Worm (Caenorhabditis elegans) whole organism, late embryonic: ENCODE measurements around the gene K02E2.1.

Experiments
- T23F11.4 ChIP-seq: fragments of 200-800 bp; sonication (Bioruptor generic); optimal IDR thresholded peaks from 2 replicates; lab custom pipeline; 2018; ENCODE audit warnings: mild to moderate bottlenecking, missing genetic modification characterization, missing compliant biosample characterization
- ahr-1 ChIP-seq: sonication (generic microtip); optimal IDR thresholded peaks from 2 replicates; lab custom pipeline; 2016; ENCODE audit warnings: missing genetic modification characterization, missing compliant biosample characterization
- ama-1 ChIP-seq: fragments of 150-350 bp; optimal IDR thresholded peaks from 2 replicates; lab custom pipeline; 2014
- che-1 ChIP-seq: sonication (generic microtip); optimal IDR thresholded peaks from 2 replicates; lab custom pipeline; 2016; ENCODE audit warnings: mild to moderate bottlenecking, missing genetic modification characterization, missing compliant biosample characterization
- elt-4 ChIP-seq: sonication (generic microtip); optimal IDR thresholded peaks from 2 replicates; lab custom pipeline; 2016; ENCODE audit warnings: missing genetic modification characterization, missing compliant biosample characterization
- fax-1 ChIP-seq: sonication (generic microtip); optimal IDR thresholded peaks from 2 replicates; lab custom pipeline; 2016; ENCODE audit warnings: missing genotype, missing genetic modification characterization, missing compliant biosample characterization
- hlh-8 ChIP-seq: sonication (generic microtip); optimal IDR thresholded peaks from 2 replicates; lab custom pipeline; 2016; ENCODE audit warnings: missing genotype, missing genetic modification characterization, missing compliant biosample characterization
- nhr-11 ChIP-seq: fragments of 150-350 bp; optimal IDR thresholded peaks from 2 replicates; lab custom pipeline; 2014; ENCODE audit warnings: missing biosample characterization, missing genetic modification characterization
- nhr-232 ChIP-seq: sonication (generic microtip); optimal IDR thresholded peaks from 2 replicates; lab custom pipeline; 2016; ENCODE audit warnings: missing genetic modification characterization, missing compliant biosample characterization
- pat-9 ChIP-seq: fragments of 200-800 bp; sonication (Bioruptor generic); optimal IDR thresholded peaks from 2 replicates; lab custom pipeline; 2018; ENCODE audit warnings: mild to moderate bottlenecking, missing genetic modification characterization, moderate library complexity, missing compliant biosample characterization
- pqm-1 ChIP-seq: sonication (generic microtip); optimal IDR thresholded peaks from 2 replicates; lab custom pipeline; 2016; ENCODE audit warnings: missing genetic modification characterization, missing compliant biosample characterization
- sox-4 ChIP-seq: sonication (generic microtip); optimal IDR thresholded peaks from 2 replicates; lab custom pipeline; 2017; ENCODE audit warnings: mild to moderate bottlenecking, missing genetic modification characterization, inconsistent platforms, missing compliant biosample characterization
- tbx-2 ChIP-seq: sonication (generic microtip); optimal IDR thresholded peaks from 2 replicates; lab custom pipeline; 2016; ENCODE audit warnings: missing genetic modification characterization, missing compliant biosample characterization

DNA sequence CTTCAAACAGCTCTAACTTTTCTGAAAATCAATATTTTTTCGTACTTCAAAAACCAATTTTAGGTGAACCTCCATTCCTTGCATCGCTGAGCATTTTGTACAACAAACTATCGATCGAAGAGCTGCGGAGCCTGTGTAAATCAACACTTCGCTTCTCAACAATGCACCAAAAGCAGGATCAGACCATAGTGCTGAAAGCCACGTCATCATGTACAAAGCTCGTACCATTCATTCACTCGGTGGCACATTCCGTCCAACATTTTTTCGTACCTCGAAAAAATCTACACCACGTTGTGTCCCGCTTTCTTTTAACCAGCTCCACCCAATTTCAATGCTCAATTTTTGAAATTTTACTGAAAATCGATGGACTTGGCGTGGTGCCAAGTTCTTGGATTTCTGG lies 40.7 kb upstream of the K02E2.1 start, which contains the start of gene ZC15.10:
- TF ChIP-seq pat-9 (tag; lab: Kevin White, UChicago) (no peak), tbx-2 (tag; lab: Kevin White, UChicago) (no peak), T23F11.4 (GFP tag; lab: Kevin White, UChicago) (no peak), hlh-8 (tag; lab: Kevin White, UChicago) (no peak), elt-4 (tag; lab: Kevin White, UChicago) (no peak), ama-1 (lab: Kevin White, UChicago) (no peak), nhr-232 (tag; lab: Kevin White, UChicago) (no peak), fax-1 (no peak), sox-4 (tag; lab: Kevin White, UChicago) (no peak), pqm-1 (tag; lab: Kevin White, UChicago) (no peak), che-1 (tag; lab: Kevin White, UChicago) (no peak), ahr-1 (tag; lab: Kevin White, UChicago) (no peak), nhr-11 (tag; lab: Kevin White, UChicago) (no peak)
